Worm (Caenorhabditis elegans) whole organism, L4 larva: Measurements from ENCODE around the gene F55H2.5.

Experiments
- aha-1 ChIP-seq: fragments of 150-350 bp; peaks from one replicate; lab custom pipeline; 2014; ENCODE audit warnings: missing biosample characterization, missing genetic modification characterization
- ceh-82 ChIP-seq: sonication (generic microtip); optimal IDR thresholded peaks from 2 replicates; lab custom pipeline; 2017; ENCODE audit warnings: missing biosample characterization, missing genetic modification characterization
- lin-39 ChIP-seq: fragments of 150-350 bp; optimal IDR thresholded peaks from 2 replicates; lab custom pipeline; 2014; ENCODE audit warnings: missing biosample characterization, missing genetic modification reagents, missing genetic modification characterization
- pha-4 ChIP-seq, 2 experiments: fragments of 150-350 bp in 1 of 2; fragments of 200-800 bp in 1 of 2; sonication (Bioruptor generic) in 1 of 2; IDR thresholded peaks in 1 of 2; optimal IDR thresholded peaks in 1 of 2; 2 replicates each; pipeline versions ENCODE4 v1.3.6 to Lab custom; 2014 to 2022; ENCODE audit warnings: missing genetic modification characterization in 2 of 2, missing genetic modification reagents in 2 of 2, missing biosample characterization in 1 of 2, missing compliant biosample characterization in 1 of 2
- pqm-1 ChIP-seq: sonication (generic microtip); optimal IDR thresholded peaks from 2 replicates; lab custom pipeline; 2017; ENCODE audit warnings: missing biosample characterization, missing genetic modification characterization
- snpc-4 ChIP-seq: fragments of 150-350 bp; optimal IDR thresholded peaks from 2 replicates; lab custom pipeline; 2014; ENCODE audit warnings: missing biosample characterization, missing genetic modification characterization
- unc-39 ChIP-seq: sonication (generic microtip); optimal IDR thresholded peaks from 2 replicates; lab custom pipeline; 2017; ENCODE audit warnings: missing biosample characterization, missing genetic modification characterization
- zag-1 ChIP-seq: fragments of 150-350 bp; optimal IDR thresholded peaks from 2 replicates; lab custom pipeline; 2014; ENCODE audit warnings: missing biosample characterization, missing genetic modification characterization

DNA sequence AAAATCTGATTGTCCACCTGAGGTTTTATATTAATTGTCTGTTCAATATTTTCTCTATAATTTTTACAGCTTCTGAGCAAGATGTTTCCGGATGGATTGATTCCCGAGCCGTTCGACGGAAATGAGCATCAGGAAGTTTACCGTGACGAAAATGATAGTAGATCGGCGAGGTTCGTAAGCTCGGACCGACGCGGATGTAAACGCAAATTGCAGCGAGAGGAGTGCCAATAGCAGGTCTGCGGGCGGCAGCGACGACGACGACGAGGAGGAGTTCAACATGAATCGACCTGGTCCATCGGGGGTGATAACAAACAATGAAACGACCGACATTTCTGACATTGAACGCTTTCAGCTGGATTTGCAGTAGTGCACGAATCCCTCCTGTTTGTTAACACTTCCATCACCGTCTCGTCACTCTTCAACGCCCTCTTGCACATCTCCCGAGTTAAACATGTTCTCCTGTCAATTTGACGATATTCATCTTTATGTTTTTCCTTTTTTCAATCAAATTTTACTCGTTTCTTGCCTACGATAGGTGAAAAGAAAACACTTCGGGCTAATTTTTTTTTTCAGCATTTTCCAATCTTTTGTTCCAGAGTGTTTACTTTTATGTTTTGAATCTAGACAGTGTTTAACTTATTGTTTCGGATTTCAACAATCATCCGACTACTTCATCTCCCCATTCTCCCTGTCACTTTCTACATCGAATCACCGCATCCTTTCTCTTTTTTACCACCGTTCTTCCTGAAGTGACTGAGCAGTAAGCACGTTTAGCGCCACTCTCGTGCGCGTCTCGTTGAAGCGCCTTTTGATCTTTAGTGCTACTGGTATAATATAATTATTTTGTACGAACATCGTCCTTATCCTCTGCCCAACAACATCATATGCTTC lies 49.1 kb upstream of the F55H2.5 start:
- TF ChIP-seq aha-1 (tag; lab: Kevin White, UChicago) (peak; percentile 28), pha-4 (GFP tag; IDR thresholded peaks at IDR 0.05; lab: Robert Waterston, UW) (0 out of 2 replicates have a peak, but pooled peaks have one; percentile 26), pha-4 (tag; optimal IDR thresholded peaks at IDR 0.05; lab: Kevin White, UChicago) (no peak), unc-39 (no peak), ceh-82 (no peak), lin-39 (tag; lab: Kevin White, UChicago) (no peak), zag-1 (tag; lab: Kevin White, UChicago) (no peak), snpc-4 (tag; lab: Kevin White, UChicago) (no peak), pqm-1 (no peak)
